Fruit fly (Drosophila melanogaster) Kc167 (cell line): ENCODE data around the gene CG17734.

Experiments
- Myc ChIP-seq: fragments of >200 bp; optimal IDR thresholded peaks from 2 replicates; lab custom pipeline; 2017; ENCODE audit warnings: missing external identifiers
- Sin3A ChIP-seq: fragments of >200 bp; optimal IDR thresholded peaks from 2 replicates; lab custom pipeline; 2018; ENCODE audit warnings: missing external identifiers
- h ChIP-seq: fragments of >200 bp; optimal IDR thresholded peaks from 3 replicates; lab custom pipeline; 2018; ENCODE audit warnings: missing external identifiers
- insv ChIP-seq: fragments of >200 bp; optimal IDR thresholded peaks from 3 replicates; lab custom pipeline; 2018; ENCODE audit warnings: missing external identifiers
- psq ChIP-seq: fragments of >200 bp; optimal IDR thresholded peaks from 2 replicates; lab custom pipeline; 2017; ENCODE audit warnings: missing external identifiers
- ttk ChIP-seq: sonication (Bioruptor generic); optimal IDR thresholded peaks from 2 replicates; lab custom pipeline; 2017; ENCODE audit warnings: missing external identifiers

Gene CG17734

dm6 chr3R:11243951-11244660 lies at the start of gene CG17734, which contains the start of gene CG5214:
CG17734 (minus strand) TSS chr3R:11243999.
CG5214 (plus strand) TSS chr3R:11244302.
- TF ChIP-seq ttk (no peak), Myc (lab: Kevin White, UChicago) (no peak), psq (lab: Kevin White, UChicago) (no peak), Sin3A (lab: Kevin White, UChicago) (peak; percentile 17)

- TF ChIP-seq ttk: no peak
- no peak for TF ChIP-seq psq (lab: Kevin White, UChicago)
- TF ChIP-seq Myc (lab: Kevin White, UChicago): no peak
- no peak for TF ChIP-seq insv
- no peak for TF ChIP-seq Sin3A (lab: Kevin White, UChicago)
- no peak for TF ChIP-seq h
Measured at dm6 chr3R:11286948-11287347, 43.1 kb upstream of the CG17734 start.

- TF ChIP-seq ttk: no peak
- TF ChIP-seq Sin3A (lab: Kevin White, UChicago): no peak
- TF ChIP-seq Myc (lab: Kevin White, UChicago): no peak
- TF ChIP-seq h: no peak
- TF ChIP-seq psq (lab: Kevin White, UChicago): no peak
- no peak for TF ChIP-seq insv
Measured at dm6 chr3R:11281887-11282286, 38.1 kb upstream of the CG17734 start.

- no peak for TF ChIP-seq h
- no peak for TF ChIP-seq Myc (lab: Kevin White, UChicago)
- TF ChIP-seq psq (lab: Kevin White, UChicago): no peak
- no peak for TF ChIP-seq ttk
- no peak for TF ChIP-seq Sin3A (lab: Kevin White, UChicago)
- TF ChIP-seq insv: no peak
Measured at dm6 chr3R:11272667-11273066, 28.9 kb upstream of the CG17734 start.

- no peak for TF ChIP-seq ttk
- TF ChIP-seq h: no peak
- no peak for TF ChIP-seq insv
- no peak for TF ChIP-seq Sin3A (lab: Kevin White, UChicago)
- no peak for TF ChIP-seq Myc (lab: Kevin White, UChicago)
- TF ChIP-seq psq (lab: Kevin White, UChicago): no peak
Measured at dm6 chr3R:11270574-11270973, 26.8 kb upstream of the CG17734 start.

dm6 chr3R:11269013-11269412 lies 25.2 kb upstream of the CG17734 start:
- TF ChIP-seq psq (lab: Kevin White, UChicago): no peak
- no peak for TF ChIP-seq Myc (lab: Kevin White, UChicago)
- peak; percentile 94 for TF ChIP-seq h
- no peak for TF ChIP-seq insv

dm6 chr3R:11263579-11263978 lies 19.8 kb upstream of the CG17734 start:
- no peak for TF ChIP-seq ttk
- TF ChIP-seq psq (lab: Kevin White, UChicago): no peak
- TF ChIP-seq Myc (lab: Kevin White, UChicago): no peak
- TF ChIP-seq h: no peak
- TF ChIP-seq insv: no peak
- TF ChIP-seq Sin3A (lab: Kevin White, UChicago): no peak

- TF ChIP-seq insv (no peak), ttk (no peak), Myc (lab: Kevin White, UChicago) (no peak), h (no peak), psq (lab: Kevin White, UChicago) (no peak), Sin3A (lab: Kevin White, UChicago) (no peak)
Measured at dm6 chr3R:11260966-11261530, 17.2 kb upstream of the CG17734 start.

dm6 chr3R:11257537-11257936 lies 13.7 kb upstream of the CG17734 start:
- TF ChIP-seq ttk: no peak
- no peak for TF ChIP-seq Sin3A (lab: Kevin White, UChicago)
- no peak for TF ChIP-seq insv
- no peak for TF ChIP-seq Myc (lab: Kevin White, UChicago)
- no peak for TF ChIP-seq psq (lab: Kevin White, UChicago)
- no peak for TF ChIP-seq h

dm6 chr3R:11254382-11254953 lies 10.7 kb upstream of the CG17734 start:
- no peak for TF ChIP-seq Sin3A (lab: Kevin White, UChicago)
- no peak for TF ChIP-seq ttk
- no peak for TF ChIP-seq psq (lab: Kevin White, UChicago)
- TF ChIP-seq h: no peak
- no peak for TF ChIP-seq insv
- TF ChIP-seq Myc (lab: Kevin White, UChicago): no peak

dm6 chr3R:11253768-11254167 lies 10.0 kb upstream of the CG17734 start:
- no peak for TF ChIP-seq Myc (lab: Kevin White, UChicago)
- no peak for TF ChIP-seq psq (lab: Kevin White, UChicago)
- TF ChIP-seq ttk: no peak
- TF ChIP-seq insv: no peak
- TF ChIP-seq h: no peak
- TF ChIP-seq Sin3A (lab: Kevin White, UChicago): no peak

dm6 chr3R:11246865-11247264 lies 3.1 kb upstream of the CG17734 start:
- TF ChIP-seq psq (lab: Kevin White, UChicago) (no peak), ttk (no peak), Sin3A (lab: Kevin White, UChicago) (no peak), Myc (lab: Kevin White, UChicago) (no peak), h (no peak), insv (no peak)

- TF ChIP-seq ttk (no peak), Sin3A (lab: Kevin White, UChicago) (no peak), psq (lab: Kevin White, UChicago) (no peak), Myc (lab: Kevin White, UChicago) (no peak), h (no peak), insv (no peak)
Measured at dm6 chr3R:11245803-11246202, 2.0 kb upstream of the CG17734 start.
